Fruit fly (Drosophila melanogaster): Measurements from ENCODE around the gene Dhod.

DNA sequence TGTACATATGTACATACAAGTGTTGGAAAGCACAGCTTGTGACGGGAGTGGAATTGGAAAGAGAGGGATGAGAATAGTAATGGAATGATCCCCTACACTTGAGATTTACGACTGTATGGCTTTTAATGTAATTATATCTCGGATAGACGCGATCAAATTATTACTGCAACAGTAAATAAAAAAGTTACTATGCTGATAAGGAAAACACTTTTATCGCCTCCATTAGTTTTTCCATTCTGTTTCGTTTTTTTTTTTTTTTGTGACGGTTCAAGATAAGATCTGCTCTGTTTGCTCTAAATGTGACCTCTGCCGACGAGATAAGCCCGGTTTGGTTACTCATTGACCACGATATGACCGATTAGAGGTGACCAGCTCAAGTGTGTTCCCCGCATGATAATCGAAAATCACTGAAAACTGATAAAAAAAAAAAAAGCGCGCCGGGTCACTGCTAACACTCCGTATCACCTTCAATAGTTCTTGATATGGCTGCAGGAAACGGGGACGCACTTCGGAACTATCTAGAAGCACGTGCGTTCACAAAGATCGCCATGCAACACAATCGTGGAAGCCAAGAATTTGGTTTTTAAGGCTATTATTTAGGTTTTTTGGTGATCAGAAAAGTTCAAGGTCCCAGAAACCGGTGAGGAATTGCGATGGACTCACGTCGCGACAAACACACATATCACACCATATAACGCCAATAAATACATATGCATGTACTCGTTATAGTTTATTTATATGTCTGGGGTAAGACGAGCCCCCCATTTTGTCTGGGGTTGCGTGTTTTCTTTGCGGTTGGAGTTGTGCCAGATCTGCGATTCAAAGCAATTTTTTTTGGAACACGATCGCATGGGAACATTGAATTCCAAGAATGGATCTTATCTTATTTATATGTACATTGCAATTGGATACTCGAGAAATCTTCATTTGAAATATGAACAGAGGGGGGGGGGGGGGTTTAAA lies 18.1 kb upstream of the Dhod start, which contains the start of gene p:
- no peak for TF ChIP-seq CG8478 (optimal IDR thresholded peaks at IDR 0.05)
- no peak for TF ChIP-seq CTCF (optimal IDR thresholded peaks at IDR 0.05)
